Worm (Caenorhabditis elegans): ENCODE measurements around the gene ugt-13.
A peak's percentile ranks its signal among the peaks of the same experiment; 100 is the strongest.

DNA sequence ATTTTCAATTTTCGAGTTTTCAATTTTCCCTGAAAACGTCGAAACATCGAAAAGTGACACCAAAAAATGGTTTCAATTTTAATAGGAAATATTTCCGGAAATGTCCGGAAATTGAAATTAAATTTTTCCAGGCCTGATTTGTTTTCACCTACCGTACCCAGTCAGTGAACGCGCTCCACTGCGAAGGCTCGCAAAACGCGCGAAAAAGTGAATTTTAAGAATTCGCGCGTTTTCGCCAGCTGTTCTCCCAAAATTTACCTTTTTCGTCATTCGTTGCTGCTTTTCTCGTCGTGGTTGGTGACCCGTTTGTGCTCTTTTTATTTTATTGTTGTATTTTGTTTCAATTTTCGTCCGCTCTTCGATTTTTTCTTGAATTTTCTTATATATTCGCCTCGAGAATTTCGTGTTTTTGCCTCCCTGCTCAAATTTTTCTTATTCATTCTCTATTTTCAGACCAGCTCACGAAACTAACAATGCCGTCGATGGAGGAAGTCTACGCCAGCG lies 18.7 kb upstream of the ugt-13 start, which contains the start of gene T19H12.2:
- no peak for TF ChIP-seq him-1 (tag; optimal IDR thresholded peaks at IDR 0.05)
- peak; percentile 2 for TF ChIP-seq W03F9.2 (tag; optimal IDR thresholded peaks at IDR 0.05)
- no peak for TF ChIP-seq dao-5 (tag; optimal IDR thresholded peaks at IDR 0.05)

Measured in whole organism, L4/young adult.